Fruit fly (Drosophila melanogaster): ENCODE measurements around the gene SCOT.

The SCOT gene

DNA sequence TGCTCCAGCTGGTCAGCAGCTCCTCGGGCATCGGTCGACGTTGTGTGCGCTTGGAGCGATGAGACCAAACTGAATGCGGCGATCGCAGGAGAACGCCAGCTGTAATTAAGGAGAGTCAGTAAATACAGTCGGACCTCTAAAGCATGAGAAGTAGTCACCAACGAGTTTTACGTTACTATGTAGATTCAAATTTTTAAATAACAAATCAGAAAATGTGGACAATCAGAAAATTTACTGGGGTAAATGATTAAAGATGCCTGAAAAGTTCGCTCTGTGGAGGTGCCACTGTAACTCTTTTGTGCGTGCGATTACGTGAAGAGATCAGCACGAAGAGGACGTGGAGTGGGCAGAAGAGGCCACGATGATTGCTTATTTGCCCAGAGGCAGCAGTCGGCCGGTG lies at the start of gene SCOT:
SCOT (plus strand) TSS at position 180 of the 400 bp plus-strand sequence.
- TF ChIP-seq CTCF (optimal IDR thresholded peaks at IDR 0.05) (no peak), CG8478 (optimal IDR thresholded peaks at IDR 0.05) (no peak)

- TF ChIP-seq CTCF (optimal IDR thresholded peaks at IDR 0.05), result no peak
- no peak for TF ChIP-seq CG8478 (optimal IDR thresholded peaks at IDR 0.05)
Observed at dm6 chr3L:1914668-1915067, 48.3 kb upstream of the SCOT start.

dm6 chr3L:1916617-1917016 lies 46.3 kb upstream of the SCOT start:
- no peak for TF ChIP-seq CG8478 (optimal IDR thresholded peaks at IDR 0.05)
- TF ChIP-seq CTCF (optimal IDR thresholded peaks at IDR 0.05), result no peak

DNA sequence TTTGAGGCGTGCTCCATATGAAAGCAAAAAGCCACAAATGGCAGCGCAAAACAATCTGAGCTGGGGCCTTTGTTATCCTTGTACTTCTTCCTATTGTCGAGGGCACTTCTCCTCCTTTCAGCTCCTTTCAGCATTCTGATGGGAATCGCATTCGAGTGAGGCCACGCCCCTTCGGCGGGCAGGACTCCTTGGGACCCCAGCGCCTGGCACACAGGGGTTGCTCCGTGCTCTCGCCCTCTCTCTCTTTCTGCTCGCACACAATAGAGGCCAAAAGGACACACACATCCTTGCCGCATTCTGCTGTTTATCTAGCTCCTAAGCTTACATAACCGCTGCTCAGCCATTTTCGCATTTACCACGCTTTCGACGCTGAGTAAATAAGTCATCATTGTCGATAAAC lies 42.9 kb upstream of the SCOT start:
- no peak for TF ChIP-seq CTCF (optimal IDR thresholded peaks at IDR 0.05)
- TF ChIP-seq CG8478 (optimal IDR thresholded peaks at IDR 0.05), result no peak

- TF ChIP-seq CTCF (optimal IDR thresholded peaks at IDR 0.05) (no peak), CG8478 (optimal IDR thresholded peaks at IDR 0.05) (no peak)
Observed at dm6 chr3L:1920943-1921342, 42.0 kb upstream of the SCOT start, which contains the start of gene Dbx. Gene Dbx (plus strand): TSS chr3L:1921307.

- TF ChIP-seq CTCF (optimal IDR thresholded peaks at IDR 0.05) (no peak), CG8478 (optimal IDR thresholded peaks at IDR 0.05) (no peak)
Observed at dm6 chr3L:1928959-1929358, 34.0 kb upstream of the SCOT start.

- TF ChIP-seq CTCF (optimal IDR thresholded peaks at IDR 0.05) (no peak), CG8478 (optimal IDR thresholded peaks at IDR 0.05) (no peak)
Observed at dm6 chr3L:1937469-1937868, 25.5 kb upstream of the SCOT start.

DNA sequence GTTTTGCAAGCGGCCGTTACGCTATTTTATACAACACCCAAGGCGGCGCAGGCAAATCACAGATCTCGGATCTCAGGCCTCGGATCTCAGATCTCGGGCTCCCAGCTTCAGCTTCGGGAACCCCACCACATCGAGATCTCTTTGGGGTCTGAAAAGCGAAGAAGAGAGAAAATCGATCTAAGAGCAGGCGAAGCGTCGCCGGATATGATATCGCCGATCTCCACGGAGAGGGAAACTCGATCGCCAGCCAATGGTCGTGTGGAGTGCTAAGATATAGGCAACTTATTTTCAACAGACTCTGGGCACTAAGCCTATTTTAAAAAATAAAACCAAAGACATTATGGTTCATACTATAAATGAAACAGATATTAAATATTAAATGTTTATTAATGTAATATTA lies 24.2 kb upstream of the SCOT start, which contains the start of the genes CG46523 and CG5687:
CG46523 (minus strand) TSS at position 337 of the 400 bp plus-strand sequence.
CG5687 (minus strand) TSS at position 337 of the 400 bp plus-strand sequence.
- TF ChIP-seq CG8478 (optimal IDR thresholded peaks at IDR 0.05) (no peak), CTCF (optimal IDR thresholded peaks at IDR 0.05) (no peak)

DNA sequence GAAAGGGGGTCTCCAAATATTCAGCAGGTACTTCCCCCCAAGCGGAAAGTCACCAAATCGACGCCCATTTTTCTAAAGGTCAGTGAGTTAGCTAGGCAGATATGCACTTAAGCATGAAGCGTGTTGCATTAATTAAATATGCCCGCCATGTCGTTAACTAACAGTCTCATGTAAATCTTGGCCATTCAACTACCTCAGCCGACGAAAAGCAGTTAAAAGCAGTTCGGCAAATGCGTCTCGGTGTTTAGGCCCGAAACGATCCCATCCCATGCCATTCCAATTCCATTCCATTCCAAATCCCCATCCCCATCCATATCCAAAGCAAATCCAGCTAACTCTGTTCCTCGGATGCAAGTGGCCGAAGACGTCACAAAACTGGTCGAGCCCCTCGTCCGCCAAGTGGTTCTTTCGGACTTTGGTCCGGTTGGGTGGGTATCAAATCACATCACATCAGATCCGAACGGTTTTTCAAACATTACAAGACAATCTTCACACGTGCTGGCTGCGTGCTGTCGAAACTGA lies 22.9 kb upstream of the SCOT start:
- TF ChIP-seq CG8478 (optimal IDR thresholded peaks at IDR 0.05) (no peak), CTCF (optimal IDR thresholded peaks at IDR 0.05) (no peak)

DNA sequence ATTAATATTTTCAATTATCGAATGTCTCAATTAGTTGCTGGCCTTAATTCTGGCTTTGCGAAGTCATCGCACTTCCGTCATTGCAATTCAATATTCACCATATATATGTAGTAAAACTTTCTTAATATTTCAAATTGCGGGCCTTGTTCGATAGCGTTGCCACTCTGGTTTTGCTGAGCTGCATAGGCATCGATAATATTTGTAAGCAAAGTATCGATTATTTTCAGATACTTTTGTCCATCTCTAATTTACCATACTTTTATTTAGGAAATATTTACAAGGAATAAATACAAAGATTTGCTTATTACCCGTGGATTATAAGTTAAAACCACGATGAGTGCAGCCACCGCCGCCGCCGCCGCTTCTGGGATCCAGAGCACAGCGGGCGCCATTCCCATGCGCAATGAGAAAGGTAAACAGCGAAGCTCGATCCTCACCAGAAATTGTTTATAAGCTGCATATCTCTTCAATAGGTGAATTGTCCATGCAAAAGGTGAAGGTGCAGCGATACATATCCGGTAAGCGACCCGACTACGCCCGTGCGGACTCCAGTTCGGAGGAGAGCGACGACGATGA lies 22.0 kb upstream of the SCOT start, which contains the start of gene Mfap1:
Mfap1 (plus strand) TSS at position 226 of the 576 bp plus-strand sequence.
- no peak for TF ChIP-seq CTCF (optimal IDR thresholded peaks at IDR 0.05)
- no peak for TF ChIP-seq CG8478 (optimal IDR thresholded peaks at IDR 0.05)

- TF ChIP-seq CTCF (optimal IDR thresholded peaks at IDR 0.05), result no peak
- TF ChIP-seq CG8478 (optimal IDR thresholded peaks at IDR 0.05), result no peak
Observed at dm6 chr3L:1947463-1948126, 15.3 kb upstream of the SCOT start, which contains the start of the genes mu2 and Cnb. Gene mu2 (minus strand): TSS chr3L:1947475. Gene Cnb (plus strand): TSS chr3L:1947565.

- no peak for TF ChIP-seq CTCF (optimal IDR thresholded peaks at IDR 0.05)
- TF ChIP-seq CG8478 (optimal IDR thresholded peaks at IDR 0.05), result no peak
Observed at dm6 chr3L:1964099-1964498, 1.2 kb downstream of the SCOT start, which contains the start of gene mv. Gene mv (minus strand): TSS chr3L:1964178.

- no peak for TF ChIP-seq CG8478 (optimal IDR thresholded peaks at IDR 0.05)
- TF ChIP-seq CTCF (optimal IDR thresholded peaks at IDR 0.05), result no peak
Observed at dm6 chr3L:1964599-1965143, 1.7 kb downstream of the SCOT start.

dm6 chr3L:1967452-1968310 lies 4.7 kb downstream of the SCOT start:
- TF ChIP-seq CG8478 (optimal IDR thresholded peaks at IDR 0.05) (no peak), CTCF (optimal IDR thresholded peaks at IDR 0.05) (no peak)

DNA sequence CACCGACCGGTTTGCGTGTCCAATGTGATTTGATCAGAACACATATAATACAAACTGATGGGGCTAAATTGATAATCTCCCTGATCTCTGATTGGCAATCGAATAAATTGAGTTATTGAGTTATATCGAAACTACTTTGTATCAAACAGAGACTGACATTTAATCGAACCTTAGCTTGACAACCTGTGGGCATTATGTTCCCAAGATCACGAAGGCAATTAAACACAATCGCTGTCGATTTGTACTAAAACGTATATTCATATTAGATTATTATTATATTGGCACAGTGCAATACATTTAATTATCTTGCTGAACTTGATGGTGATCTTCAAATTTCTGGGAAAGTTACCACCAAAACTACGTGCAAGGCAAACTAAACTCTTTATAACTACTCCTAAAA lies 5.5 kb downstream of the SCOT start:
- TF ChIP-seq CTCF (optimal IDR thresholded peaks at IDR 0.05), result no peak
- TF ChIP-seq CG8478 (optimal IDR thresholded peaks at IDR 0.05), result no peak

All from S2 (cell line).